Worm (Caenorhabditis elegans) whole organism, L1 larva: ENCODE measurements around the gene slo-2.

Experiments
- C04F5.9 ChIP-seq: sonication (generic microtip); optimal IDR thresholded peaks from 2 replicates; lab custom pipeline; 2016; ENCODE audit warnings: missing genetic modification characterization, missing compliant biosample characterization
- C34B4.2 ChIP-seq: sonication (generic microtip); optimal IDR thresholded peaks from 2 replicates; lab custom pipeline; 2017; ENCODE audit warnings: mild to moderate bottlenecking, missing genetic modification characterization, missing compliant biosample characterization
- F16B12.6 ChIP-seq: fragments of 150-350 bp; optimal IDR thresholded peaks from 2 replicates; lab custom pipeline; 2014; ENCODE audit warnings: missing biosample characterization, missing genetic modification characterization
- aha-1 ChIP-seq: fragments of 150-350 bp; optimal IDR thresholded peaks from 2 replicates; lab custom pipeline; 2014; ENCODE audit warnings: missing biosample characterization, missing genetic modification characterization
- alr-1 ChIP-seq: fragments of 200-800 bp; sonication (Bioruptor generic); optimal IDR thresholded peaks from 2 replicates; lab custom pipeline; 2018; ENCODE audit warnings: borderline replicate concordance, mild to moderate bottlenecking, missing genetic modification characterization, missing compliant biosample characterization
- aly-2 ChIP-seq: fragments of 150-350 bp; optimal IDR thresholded peaks from 2 replicates; lab custom pipeline; 2014; ENCODE audit warnings: missing biosample characterization, missing genetic modification characterization
- blmp-1 ChIP-seq: fragments of 150-350 bp; optimal IDR thresholded peaks from 2 replicates; lab custom pipeline; 2014; ENCODE audit warnings: missing biosample characterization, missing genetic modification characterization
- ceh-8 ChIP-seq: fragments of 200-800 bp; sonication (Bioruptor generic); optimal IDR thresholded peaks from 2 replicates; lab custom pipeline; 2018; ENCODE audit warnings: mild to moderate bottlenecking, missing genetic modification characterization, moderate library complexity, missing compliant biosample characterization
- ceh-90 ChIP-seq: sonication (generic microtip); optimal IDR thresholded peaks from 2 replicates; lab custom pipeline; 2016; ENCODE audit warnings: missing genetic modification characterization, missing compliant biosample characterization
- ces-1 ChIP-seq: fragments of 150-350 bp; optimal IDR thresholded peaks from 2 replicates; lab custom pipeline; 2014; ENCODE audit warnings: missing biosample characterization, missing genetic modification reagents, missing genetic modification characterization
- dpl-1 ChIP-seq, 3 experiments: fragments of 150-350 bp in 2 of 3; sonication (generic microtip) in 1 of 3; optimal IDR thresholded peaks; 2 replicates each; lab custom pipeline; 2014 to 2017; ENCODE audit warnings: missing biosample characterization in 3 of 3, missing genetic modification characterization in 3 of 3, missing genetic modification reagents in 3 of 3
- dsc-1 ChIP-seq: sonication (generic microtip); optimal IDR thresholded peaks from 2 replicates; lab custom pipeline; 2016; ENCODE audit warnings: mild to moderate bottlenecking, missing genetic modification characterization, missing compliant biosample characterization
- efl-3 ChIP-seq: fragments of 200-800 bp; sonication (Bioruptor generic); optimal IDR thresholded peaks from 2 replicates; lab custom pipeline; 2018; ENCODE audit warnings: mild to moderate bottlenecking, missing genetic modification characterization, missing compliant biosample characterization
- egl-13 ChIP-seq: sonication (generic microtip); optimal IDR thresholded peaks from 2 replicates; lab custom pipeline; 2016; ENCODE audit warnings: missing genotype, missing genetic modification reagents, missing genetic modification characterization, missing compliant biosample characterization
- elt-2 ChIP-seq: sonication (generic microtip); optimal IDR thresholded peaks from 2 replicates; lab custom pipeline; 2016; ENCODE audit warnings: missing genetic modification characterization, mild to moderate bottlenecking, inconsistent platforms, missing compliant biosample characterization, missing genetic modification reagents
- elt-3 ChIP-seq, 6 experiments: fragments of 150-350 bp in 1 of 6; sonication (generic microtip); optimal IDR thresholded peaks; 2 replicates each; lab custom pipeline; 2017 to 2018; ENCODE audit warnings: missing biosample characterization in 6 of 6, missing genetic modification characterization in 6 of 6, inconsistent platforms in 1 of 6
- ets-5 ChIP-seq: fragments of 200-800 bp; sonication (Bioruptor generic); IDR thresholded peaks from 2 replicates; pipeline ENCODE4 v1.3.6; 2022; ENCODE audit warnings: missing genetic modification characterization, missing compliant biosample characterization
- fkh-4 ChIP-seq: sonication (generic microtip); optimal IDR thresholded peaks from 2 replicates; lab custom pipeline; 2016; ENCODE audit warnings: missing compliant biosample characterization, missing genetic modification characterization, borderline replicate concordance
- hlh-17 ChIP-seq: fragments of 200-800 bp; sonication (Bioruptor generic); optimal IDR thresholded peaks from 2 replicates; lab custom pipeline; 2018; ENCODE audit warnings: missing genetic modification characterization, mild to moderate bottlenecking, missing compliant biosample characterization, moderate library complexity, borderline replicate concordance
- hlh-4 ChIP-seq: sonication (generic microtip); optimal IDR thresholded peaks from 2 replicates; lab custom pipeline; 2016; ENCODE audit warnings: mild to moderate bottlenecking, missing genetic modification characterization, missing compliant biosample characterization
- irx-1 ChIP-seq: sonication (generic microtip); optimal IDR thresholded peaks from 2 replicates; lab custom pipeline; 2016; ENCODE audit warnings: missing genetic modification characterization, missing compliant biosample characterization
- lin-13 ChIP-seq: fragments of 150-350 bp; optimal IDR thresholded peaks from 2 replicates; lab custom pipeline; 2014; ENCODE audit warnings: missing biosample characterization, missing genetic modification reagents, missing genetic modification characterization
- lin-14 ChIP-seq: fragments of 200-800 bp; sonication (Bioruptor generic); optimal IDR thresholded peaks from 2 replicates; lab custom pipeline; 2018; ENCODE audit warnings: mild to moderate bottlenecking, missing genetic modification characterization, moderate library complexity, missing compliant biosample characterization
- lir-3 ChIP-seq: sonication (generic microtip); optimal IDR thresholded peaks from 2 replicates; lab custom pipeline; 2016; ENCODE audit warnings: mild to moderate bottlenecking, missing genetic modification characterization, moderate library complexity, missing compliant biosample characterization; ENCODE audit not compliant: poor library complexity
- mep-1 ChIP-seq: fragments of 150-350 bp; optimal IDR thresholded peaks from 2 replicates; lab custom pipeline; 2014; ENCODE audit warnings: missing biosample characterization, missing genetic modification characterization
- nhr-11 ChIP-seq: fragments of 150-350 bp; optimal IDR thresholded peaks from 2 replicates; lab custom pipeline; 2014; ENCODE audit warnings: missing biosample characterization, missing genetic modification characterization
- nhr-19 ChIP-seq: fragments of 200-800 bp; sonication (Bioruptor generic); conservative IDR thresholded peaks from 2 replicates; pipeline ENCODE4 v1.3.6; 2022; ENCODE audit warnings: missing genetic modification characterization, missing compliant biosample characterization
- nhr-20 ChIP-seq: sonication (generic microtip); optimal IDR thresholded peaks from 2 replicates; lab custom pipeline; 2016; ENCODE audit warnings: mild to moderate bottlenecking, missing genetic modification characterization, missing compliant biosample characterization
- nhr-28 ChIP-seq: fragments of 150-350 bp; optimal IDR thresholded peaks from 2 replicates; lab custom pipeline; 2014; ENCODE audit warnings: missing biosample characterization, missing genetic modification characterization
- nhr-71 ChIP-seq: sonication (generic microtip); optimal IDR thresholded peaks from 2 replicates; lab custom pipeline; 2016; ENCODE audit warnings: mild to moderate bottlenecking, missing genetic modification characterization, moderate library complexity, missing compliant biosample characterization
- nhr-76 ChIP-seq: sonication (generic microtip); optimal IDR thresholded peaks from 2 replicates; lab custom pipeline; 2017; ENCODE audit warnings: missing biosample characterization, missing genetic modification characterization
- nhr-77 ChIP-seq: fragments of 150-350 bp; optimal IDR thresholded peaks from 2 replicates; lab custom pipeline; 2014; ENCODE audit warnings: missing biosample characterization, missing genetic modification characterization
- nhr-85 ChIP-seq: sonication (generic microtip); peaks from one replicate; lab custom pipeline; 2016; ENCODE audit warnings: missing genetic modification characterization, inconsistent platforms, missing compliant biosample characterization
- pag-3 ChIP-seq: sonication (generic microtip); optimal IDR thresholded peaks from 2 replicates; lab custom pipeline; 2017; ENCODE audit warnings: missing genetic modification characterization, mild to moderate bottlenecking, missing compliant biosample characterization, antibody characterized with exemption, borderline replicate concordance; ENCODE audit not compliant: insufficient read depth
- skn-1 ChIP-seq: fragments of 150-350 bp; optimal IDR thresholded peaks from 2 replicates; lab custom pipeline; 2014; ENCODE audit warnings: missing biosample characterization, missing genetic modification characterization
- sox-4 ChIP-seq: sonication (generic microtip); optimal IDR thresholded peaks from 2 replicates; lab custom pipeline; 2016; ENCODE audit warnings: missing genetic modification characterization, missing compliant biosample characterization
- sptf-1 ChIP-seq: fragments of 150-350 bp; optimal IDR thresholded peaks from 2 replicates; lab custom pipeline; 2014; ENCODE audit warnings: missing biosample characterization, missing genetic modification characterization
- swsn-7 ChIP-seq: sonication (generic microtip); optimal IDR thresholded peaks from 2 replicates; lab custom pipeline; 2016; ENCODE audit warnings: missing genetic modification characterization, missing compliant biosample characterization
- tbx-2 ChIP-seq: sonication (generic microtip); optimal IDR thresholded peaks from 2 replicates; lab custom pipeline; 2016; ENCODE audit warnings: missing genetic modification characterization, missing compliant biosample characterization
- tlp-1 ChIP-seq: fragments of 150-350 bp; optimal IDR thresholded peaks from 2 replicates; lab custom pipeline; 2014; ENCODE audit warnings: missing biosample characterization, missing genetic modification characterization
- unc-130 ChIP-seq: fragments of 150-350 bp; optimal IDR thresholded peaks from 2 replicates; lab custom pipeline; 2017; ENCODE audit warnings: missing biosample characterization, missing genetic modification characterization, inconsistent platforms
- unc-62 ChIP-seq: fragments of 150-350 bp; optimal IDR thresholded peaks from 2 replicates; lab custom pipeline; 2014; ENCODE audit warnings: missing biosample characterization, missing genetic modification reagents, missing genetic modification characterization
- unc-98 ChIP-seq: fragments of 200-800 bp; sonication (Bioruptor generic); IDR thresholded peaks from 2 replicates; pipeline ENCODE4 v1.3.6; 2022; ENCODE audit warnings: missing genetic modification characterization, missing compliant biosample characterization
- vab-15 ChIP-seq: sonication (generic microtip); optimal IDR thresholded peaks from 2 replicates; lab custom pipeline; 2017; ENCODE audit warnings: missing genotype, mild to moderate bottlenecking, missing genetic modification characterization, missing compliant biosample characterization
- xbp-1 ChIP-seq: sonication (generic microtip); optimal IDR thresholded peaks from 2 replicates; lab custom pipeline; 2016; ENCODE audit warnings: missing genetic modification characterization, missing compliant biosample characterization
- zag-1 ChIP-seq: fragments of 150-350 bp; optimal IDR thresholded peaks from 2 replicates; lab custom pipeline; 2014; ENCODE audit warnings: missing biosample characterization, missing genetic modification characterization
- zip-4 ChIP-seq: fragments of 200-800 bp; sonication (Bioruptor generic); optimal IDR thresholded peaks from 2 replicates; lab custom pipeline; 2018; ENCODE audit warnings: mild to moderate bottlenecking, missing genetic modification characterization, moderate library complexity, missing compliant biosample characterization

slo-2 gene

ce11 chrX:11379135-11379781 is 26.5 kb downstream of the slo-2 start (continued):
- TF ChIP-seq alr-1 (tag; lab: Kevin White, UChicago), result no peak
- TF ChIP-seq C04F5.9 (tag; lab: Kevin White, UChicago), result no peak
- TF ChIP-seq egl-13 (tag; lab: Kevin White, UChicago), result no peak
- no peak for TF ChIP-seq ceh-8
- TF ChIP-seq nhr-77 (tag; lab: Kevin White, UChicago), result no peak
- no peak for TF ChIP-seq ces-1 (GFP tag; lab: Kevin White, UChicago)
- peak; percentile 54 for TF ChIP-seq fkh-4 (tag; lab: Kevin White, UChicago)
- TF ChIP-seq dpl-1 (GFP tag; optimal IDR thresholded peaks at IDR 0.05; lab: Kevin White, UChicago), result no peak
- TF ChIP-seq lin-13 (GFP tag; lab: Kevin White, UChicago), result no peak
- TF ChIP-seq unc-98 (GFP tag; lab: Robert Waterston, UW), result no peak
- TF ChIP-seq nhr-28 (tag; lab: Kevin White, UChicago), result no peak
- TF ChIP-seq dsc-1 (tag; lab: Kevin White, UChicago), result peak; percentile 84
- TF ChIP-seq zip-4 (GFP tag; lab: Kevin White, UChicago), result no peak
- TF ChIP-seq mep-1 (tag; lab: Kevin White, UChicago), result no peak
- TF ChIP-seq elt-2 (tag; lab: Kevin White, UChicago), result no peak
- no peak for TF ChIP-seq unc-62 (GFP tag; lab: Kevin White, UChicago)
- no peak for TF ChIP-seq elt-3 (tag; optimal IDR thresholded peaks at IDR 0.05; lab: Kevin White, UChicago)
- TF ChIP-seq pag-3, result peak; percentile 78
- peak; percentile 85 for TF ChIP-seq lin-14 (GFP tag; lab: Kevin White, UChicago)
- TF ChIP-seq sptf-1 (tag; lab: Kevin White, UChicago), result no peak
- TF ChIP-seq aly-2 (tag; lab: Kevin White, UChicago), result no peak
- no peak for TF ChIP-seq hlh-17 (GFP tag; lab: Kevin White, UChicago)
- no peak for TF ChIP-seq skn-1 (tag; lab: Kevin White, UChicago)
- TF ChIP-seq nhr-85 (tag; lab: Kevin White, UChicago), result no peak
- no peak for TF ChIP-seq tlp-1
- no peak for TF ChIP-seq lir-3 (tag; lab: Kevin White, UChicago)
- peak; percentile 87 for TF ChIP-seq nhr-71 (tag; lab: Kevin White, UChicago)
- no peak for TF ChIP-seq C34B4.2 (tag; lab: Kevin White, UChicago)
- no peak for TF ChIP-seq aha-1
- TF ChIP-seq irx-1, result no peak
- TF ChIP-seq unc-130 (tag; lab: Kevin White, UChicago), result peak; percentile 60
- TF ChIP-seq blmp-1, result no peak
- TF ChIP-seq nhr-76 (tag; lab: Kevin White, UChicago), result no peak
- TF ChIP-seq hlh-4 (tag; lab: Kevin White, UChicago), result no peak
- TF ChIP-seq ceh-90, result no peak
- TF ChIP-seq ets-5, result no peak
- TF ChIP-seq sox-4 (tag; lab: Kevin White, UChicago), result no peak
- TF ChIP-seq nhr-20, result peak; percentile 35
- no peak for TF ChIP-seq zag-1 (tag; lab: Kevin White, UChicago)
- peak; percentile 9 for TF ChIP-seq xbp-1 (tag; lab: Kevin White, UChicago)
- no peak for TF ChIP-seq vab-15 (tag; lab: Kevin White, UChicago)
- no peak for TF ChIP-seq F16B12.6 (tag; lab: Kevin White, UChicago)
- TF ChIP-seq swsn-7 (tag; lab: Kevin White, UChicago), result peak; percentile 25
- TF ChIP-seq nhr-19 (GFP tag; lab: Robert Waterston, UW), result peak; percentile 63
- TF ChIP-seq nhr-11, result no peak
- no peak for TF ChIP-seq efl-3 (GFP tag; lab: Kevin White, UChicago)
- peak; percentile 16 for TF ChIP-seq tbx-2 (tag; lab: Kevin White, UChicago)
